Fruit fly (Drosophila melanogaster) whole organism, wandering third instar larva: ENCODE data around the gene LysB.
A peak's percentile ranks its signal among the peaks of the same experiment; 100 is the strongest.

Source experiments
- CG32264 ChIP-seq: fragments of 200-800 bp; sonication (Bioruptor generic); optimal IDR thresholded peaks from 2 replicates; lab custom pipeline; 2016; ENCODE audit warnings: missing biosample characterization, missing genetic modification characterization
- CG9705 ChIP-seq: fragments of 200-800 bp; sonication (Bioruptor generic); optimal IDR thresholded peaks from 2 replicates; lab custom pipeline; 2018; ENCODE audit warnings: missing biosample characterization, mild to moderate bottlenecking, missing genetic modification characterization
- CrebA ChIP-seq: fragments of 200-800 bp; sonication (Bioruptor generic); optimal IDR thresholded peaks from 2 replicates; lab custom pipeline; 2016; ENCODE audit warnings: missing biosample characterization, mild to moderate bottlenecking, missing genetic modification characterization, borderline replicate concordance
- Dfd ChIP-seq: fragments of >200 bp; optimal IDR thresholded peaks from 2 replicates; lab custom pipeline; 2017; ENCODE audit warnings: missing biosample characterization, missing genetic modification characterization
- Dif ChIP-seq: fragments of 200-275, 200-300 bp; sonication (Bioruptor generic); optimal IDR thresholded peaks from 2 replicates; lab custom pipeline; 2018; ENCODE audit warnings: missing biosample characterization, missing genetic modification characterization; ENCODE audit not compliant: partially characterized antibody
- GATAd ChIP-seq: sonication (Bioruptor generic); optimal IDR thresholded peaks from 2 replicates; lab custom pipeline; 2016; ENCODE audit warnings: missing biosample characterization, missing genetic modification characterization
- HLH106 ChIP-seq: fragments of 200-800 bp; optimal IDR thresholded peaks from 3 replicates; lab custom pipeline; 2019; ENCODE audit warnings: missing biosample characterization, mild to moderate bottlenecking, missing genetic modification characterization, moderate library complexity
- Hr83 ChIP-seq: fragments of 200-300 bp; sonication (Bioruptor generic); optimal IDR thresholded peaks from 2 replicates; lab custom pipeline; 2016; ENCODE audit warnings: missing biosample characterization, mild to moderate bottlenecking, missing genetic modification characterization, moderate library complexity; ENCODE audit not compliant: poor library complexity, severe bottlenecking
- Mio ChIP-seq: sonication (Bioruptor generic); optimal IDR thresholded peaks from 2 replicates; lab custom pipeline; 2016; ENCODE audit warnings: missing biosample characterization, missing genetic modification characterization
- Myc ChIP-seq: fragments of >200 bp; optimal IDR thresholded peaks from 2 replicates; lab custom pipeline; 2017
- N ChIP-seq: fragments of >200 bp; optimal IDR thresholded peaks from 2 replicates; lab custom pipeline; 2018; ENCODE audit warnings: missing biosample characterization, missing external identifiers, missing genetic modification characterization
- Rel ChIP-seq, 2 experiments: fragments of 200-800 bp; sonication (Bioruptor generic) in 1 of 2; optimal IDR thresholded peaks; 2 replicates in 1 of 2; 3 replicates in 1 of 2; lab custom pipeline; 2016 to 2019; ENCODE audit warnings: mild to moderate bottlenecking in 2 of 2, missing biosample characterization in 2 of 2, missing genetic modification characterization in 2 of 2, moderate library complexity in 1 of 2
- Sp1 ChIP-seq: fragments of 200-800 bp; sonication (Bioruptor generic); optimal IDR thresholded peaks from 3 replicates; lab custom pipeline; 2019; ENCODE audit warnings: missing biosample characterization, mild to moderate bottlenecking, missing genetic modification characterization, moderate library complexity
- Vsx2 ChIP-seq: fragments of 200-300, 225-300 bp; sonication (Bioruptor generic); optimal IDR thresholded peaks from 2 replicates; lab custom pipeline; 2018; ENCODE audit warnings: missing biosample characterization, missing genetic modification characterization; ENCODE audit not compliant: partially characterized antibody
- br ChIP-seq: fragments of 200-800 bp; sonication (Bioruptor generic); optimal IDR thresholded peaks from 2 replicates; lab custom pipeline; 2016; ENCODE audit warnings: missing biosample characterization, missing genetic modification characterization
- dsf ChIP-seq: sonication (Bioruptor generic); optimal IDR thresholded peaks from 2 replicates; lab custom pipeline; 2016; ENCODE audit warnings: missing biosample characterization, missing genetic modification characterization, borderline replicate concordance
- foxo ChIP-seq, 2 experiments: fragments of 200-800 bp; sonication (Bioruptor generic); optimal IDR thresholded peaks; 2 replicates in 1 of 2; 3 replicates in 1 of 2; lab custom pipeline; 2016 to 2017; ENCODE audit warnings: missing biosample characterization in 2 of 2, missing genetic modification characterization in 2 of 2
- fru ChIP-seq: fragments of 200-800 bp; sonication (Bioruptor generic); optimal IDR thresholded peaks from 3 replicates; lab custom pipeline; 2016; ENCODE audit warnings: missing biosample characterization, mild to moderate bottlenecking, missing genetic modification characterization
- h ChIP-seq: fragments of 200-800 bp; sonication (Bioruptor generic); optimal IDR thresholded peaks from 3 replicates; lab custom pipeline; 2016; ENCODE audit warnings: missing biosample characterization, mild to moderate bottlenecking, missing genetic modification characterization
- jim ChIP-seq: fragments of 175-275, 200-325 bp; sonication (Bioruptor generic); optimal IDR thresholded peaks from 2 replicates; lab custom pipeline; 2016; ENCODE audit warnings: missing biosample characterization, mild to moderate bottlenecking, missing genetic modification characterization
- lola ChIP-seq: fragments of >200 bp; optimal IDR thresholded peaks from 2 replicates; lab custom pipeline; 2017; ENCODE audit warnings: missing biosample characterization, missing genetic modification characterization
- rgr ChIP-seq: fragments of 200-800 bp; sonication (Bioruptor generic); optimal IDR thresholded peaks from 3 replicates; lab custom pipeline; 2016; ENCODE audit warnings: missing biosample characterization, mild to moderate bottlenecking, missing genetic modification characterization
- sage ChIP-seq: fragments of 200-800 bp; sonication (Bioruptor generic); optimal IDR thresholded peaks from 2 replicates; lab custom pipeline; 2016; ENCODE audit warnings: missing biosample characterization, mild to moderate bottlenecking, missing genetic modification characterization
- sv ChIP-seq: fragments of 200-800 bp; sonication (Bioruptor generic); optimal IDR thresholded peaks from 3 replicates; lab custom pipeline; 2016; ENCODE audit warnings: missing biosample characterization, missing genetic modification characterization

Gene LysB

DNA sequence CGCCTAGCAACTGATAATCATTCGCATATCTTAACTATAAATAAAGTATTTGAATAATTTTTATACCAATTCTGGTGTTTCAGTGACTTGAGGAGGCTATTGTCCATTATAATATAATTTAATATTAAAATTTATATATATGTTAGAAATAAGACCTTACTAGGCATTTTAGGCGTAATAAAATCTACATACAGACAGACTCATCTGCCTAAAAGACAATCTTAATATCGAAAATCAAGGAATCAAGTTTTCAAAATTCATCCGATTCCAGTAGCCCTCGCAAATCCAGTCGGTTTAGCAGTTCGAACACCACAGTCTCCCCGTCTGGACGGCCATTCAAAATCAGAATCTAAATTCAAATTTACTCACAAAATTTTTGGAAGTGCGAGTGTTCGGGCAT, 44.5 kb downstream of the LysB start, which contains the start of the genes CG9130 and CG9133:
Gene CG9130, plus strand, starts transcription at position 301 of the 400 bp plus-strand sequence.
Gene CG9133, plus strand, starts transcription at position 301 of the 400 bp plus-strand sequence.
- no peak for TF ChIP-seq CG9705
- TF ChIP-seq lola = no peak
- TF ChIP-seq Mio (GFP tag; lab: Kevin White, UChicago) = no peak
- no peak for TF ChIP-seq jim (GFP tag; lab: Kevin White, UChicago)
- TF ChIP-seq Sp1 = no peak
- TF ChIP-seq sage (GFP tag; lab: Kevin White, UChicago) = no peak
- TF ChIP-seq CG32264 (GFP tag; lab: Kevin White, UChicago) = no peak
- TF ChIP-seq dsf (GFP tag; lab: Kevin White, UChicago) = no peak
- no peak for TF ChIP-seq sv (GFP tag; lab: Kevin White, UChicago)

DNA sequence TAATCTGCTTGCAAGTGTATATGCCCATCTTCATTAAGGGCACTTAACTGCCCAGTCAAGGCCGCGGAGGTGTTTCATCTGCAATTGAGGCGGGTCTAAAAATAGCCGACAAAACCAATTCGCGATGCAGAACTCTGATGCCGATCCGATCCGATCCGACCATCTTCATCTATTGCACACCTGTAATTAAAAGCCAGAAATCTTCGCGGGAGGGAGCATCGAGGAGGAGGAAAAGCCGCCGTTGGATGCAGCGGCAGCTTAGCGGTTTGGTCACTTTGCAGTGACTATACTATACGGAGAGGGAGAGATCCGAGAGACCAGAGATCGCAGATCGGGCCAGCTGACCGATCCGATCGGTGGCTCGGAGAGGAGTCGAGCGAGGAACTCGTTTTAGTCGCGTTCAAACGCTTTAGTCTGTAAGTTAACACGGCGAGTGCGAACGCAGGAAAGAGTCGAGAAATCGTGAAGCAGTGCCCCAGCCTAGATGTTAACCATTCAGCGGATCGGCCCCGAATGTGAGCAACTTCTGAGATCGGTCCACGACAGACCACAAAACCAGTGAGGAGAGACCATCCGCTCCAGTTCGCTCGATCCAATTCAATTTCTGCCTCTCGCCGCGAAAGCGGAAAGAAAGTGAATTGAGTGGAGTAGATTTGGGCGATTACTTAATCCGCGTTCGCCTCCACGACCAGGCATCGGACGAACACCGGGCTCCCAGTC, 49.0 kb downstream of the LysB start, which contains the start of gene tfc:
Gene tfc, plus strand, starts transcription at position 389 of the 720 bp plus-strand sequence.
- no peak for TF ChIP-seq N (GFP tag; lab: Kevin White, UChicago)
- TF ChIP-seq fru (GFP tag; lab: Kevin White, UChicago) = peak; percentile 35
- TF ChIP-seq br (GFP tag; lab: Kevin White, UChicago) = peak; percentile 7
- no peak for TF ChIP-seq CrebA
- peak; percentile 12 for TF ChIP-seq jim (GFP tag; lab: Kevin White, UChicago)
- no peak for TF ChIP-seq Rel (GFP tag; optimal IDR thresholded peaks at IDR 0.05; lab: Kevin White, UChicago)
- TF ChIP-seq Rel (tag; optimal IDR thresholded peaks at IDR 0.05; lab: Kevin White, UChicago) = peak; percentile 17
- TF ChIP-seq rgr = peak; percentile 9
- TF ChIP-seq Vsx2 (GFP tag; lab: Kevin White, UChicago) = peak; percentile 43
- no peak for TF ChIP-seq HLH106 (tag; lab: Kevin White, UChicago)
- TF ChIP-seq Sp1 = peak; percentile 15
- TF ChIP-seq GATAd (GFP tag; lab: Kevin White, UChicago) = no peak
- peak; percentile 65 for TF ChIP-seq h (GFP tag; lab: Kevin White, UChicago)
- TF ChIP-seq foxo (GFP tag; optimal IDR thresholded peaks at IDR 0.05; lab: Kevin White, UChicago) = peak in 1 of 2 experiments; percentile 10
- TF ChIP-seq Dfd = no peak
- peak; percentile 23 for TF ChIP-seq Dif (GFP tag; lab: Kevin White, UChicago)
- TF ChIP-seq Hr83 (GFP tag; lab: Kevin White, UChicago) = peak; percentile 17
- no peak for TF ChIP-seq Myc (lab: Kevin White, UChicago)
